Fruit fly (Drosophila melanogaster) whole organism, embryonic: Measurements from ENCODE around the gene CG10702.

Experiments
- Adf1 ChIP-seq: fragments of 200-800 bp; sonication (Bioruptor generic); IDR thresholded peaks from 2 replicates; pipeline ENCODE4 v1.3.6; 2022; ENCODE audit warnings: missing biosample characterization, missing genetic modification characterization
- Bgb ChIP-seq: fragments of 200-800 bp; sonication (Bioruptor generic); IDR thresholded peaks from 2 replicates; pipeline ENCODE4 v1.3.6; 2022; ENCODE audit warnings: missing biosample characterization, missing genetic modification characterization; ENCODE audit not compliant: partially characterized antibody
- CG10321 ChIP-seq: fragments of 200-800 bp; sonication (Bioruptor generic); IDR thresholded peaks from 2 replicates; pipeline ENCODE4 v1.3.6; 2022; ENCODE audit warnings: missing biosample characterization, missing genetic modification characterization
- CG10543 ChIP-seq: fragments of 200-800 bp; sonication (Bioruptor generic); optimal IDR thresholded peaks from 3 replicates; lab custom pipeline; 2017; ENCODE audit warnings: missing biosample characterization, mild to moderate bottlenecking, missing genetic modification characterization, moderate library complexity
- CG10565 ChIP-seq: fragments of 200-800 bp; sonication (Bioruptor generic); optimal IDR thresholded peaks from 3 replicates; lab custom pipeline; 2016; ENCODE audit warnings: missing biosample characterization, mild to moderate bottlenecking, missing genetic modification characterization
- CG11398 ChIP-seq: fragments of 200-800 bp; sonication (Bioruptor generic); optimal IDR thresholded peaks from 2 replicates; lab custom pipeline; 2016; ENCODE audit warnings: missing biosample characterization, missing genetic modification characterization
- CG12155 ChIP-seq: fragments of 200-800 bp; sonication (Bioruptor generic); optimal IDR thresholded peaks from 3 replicates; lab custom pipeline; 2016; ENCODE audit warnings: missing biosample characterization, missing genetic modification characterization
- CG13894 ChIP-seq: fragments of 200-800 bp; sonication (Bioruptor generic); optimal IDR thresholded peaks from 3 replicates; lab custom pipeline; 2018; ENCODE audit warnings: missing biosample characterization, mild to moderate bottlenecking, missing genetic modification characterization, moderate library complexity
- CG14667 ChIP-seq: fragments of 200-800 bp; sonication (Bioruptor generic); IDR thresholded peaks from 2 replicates; pipeline ENCODE4 v1.3.6; 2022; ENCODE audit warnings: missing biosample characterization, missing genetic modification characterization
- CG1602 ChIP-seq: fragments of 200-800 bp; sonication (Bioruptor generic); optimal IDR thresholded peaks from 3 replicates; lab custom pipeline; 2016; ENCODE audit warnings: missing biosample characterization, missing genetic modification characterization
- CG16863 ChIP-seq: fragments of 200-800 bp; sonication (Bioruptor generic); optimal IDR thresholded peaks from 3 replicates; lab custom pipeline; 2016; ENCODE audit warnings: missing biosample characterization, missing genetic modification characterization
- CG17359 ChIP-seq: fragments of 200-800 bp; sonication (Bioruptor generic); optimal IDR thresholded peaks from 3 replicates; lab custom pipeline; 2018; ENCODE audit warnings: missing biosample characterization, mild to moderate bottlenecking, missing genetic modification characterization, moderate library complexity
- CG17361 ChIP-seq: fragments of 200-800 bp; sonication (Bioruptor generic); IDR thresholded peaks from 3 replicates; pipeline ENCODE4 v1.3.6; 2022; ENCODE audit warnings: missing biosample characterization, missing genetic modification characterization
- CG17612 ChIP-seq: fragments of 200-800 bp; sonication (Bioruptor generic); IDR thresholded peaks from 2 replicates; pipeline ENCODE4 v1.3.6; 2022; ENCODE audit warnings: missing biosample characterization, missing genetic modification characterization
- CG18476 ChIP-seq: fragments of 200-800 bp; sonication (Bioruptor generic); optimal IDR thresholded peaks from 2 replicates; lab custom pipeline; 2016; ENCODE audit warnings: missing biosample characterization, mild to moderate bottlenecking, missing genetic modification characterization
- CG2712 ChIP-seq: fragments of 200-800 bp; optimal IDR thresholded peaks from 3 replicates; lab custom pipeline; 2019; ENCODE audit warnings: missing biosample characterization, mild to moderate bottlenecking, missing genetic modification characterization, moderate library complexity
- CG32772 ChIP-seq: fragments of 200-800 bp; sonication (Bioruptor generic); IDR thresholded peaks from 2 replicates; pipeline ENCODE4 v1.3.6; 2022; ENCODE audit warnings: missing biosample characterization, missing genetic modification characterization
- CG3838 ChIP-seq: fragments of 200-800 bp; sonication (Bioruptor generic); optimal IDR thresholded peaks from 3 replicates; lab custom pipeline; 2016; ENCODE audit warnings: missing biosample characterization, missing genetic modification characterization
- CG4360 ChIP-seq: fragments of 200-800 bp; sonication (Bioruptor generic); IDR thresholded peaks from 2 replicates; pipeline ENCODE4 v1.3.6; 2022; ENCODE audit warnings: missing biosample characterization, missing genetic modification characterization
- CG6689 ChIP-seq: fragments of 200-800 bp; sonication (Bioruptor generic); IDR thresholded peaks from 2 replicates; pipeline ENCODE4 v1.3.6; 2022; ENCODE audit warnings: missing biosample characterization, missing genetic modification characterization
- CG7745 ChIP-seq: fragments of 200-800 bp; sonication (Bioruptor generic); optimal IDR thresholded peaks from 2 replicates; lab custom pipeline; 2018; ENCODE audit warnings: missing biosample characterization, mild to moderate bottlenecking, missing genetic modification characterization, moderate library complexity
- CkIIα-i1 ChIP-seq: fragments of 200-800 bp; sonication (Bioruptor generic); IDR thresholded peaks from 2 replicates; pipeline ENCODE4 v1.3.6; 2022; ENCODE audit warnings: missing biosample characterization, missing genetic modification characterization
- Doc3 ChIP-seq: fragments of 200-800 bp; sonication (Bioruptor generic); IDR thresholded peaks from 3 replicates; pipeline ENCODE4 v1.3.6; 2022; ENCODE audit warnings: missing biosample characterization, missing genetic modification characterization; ENCODE audit not compliant: partially characterized antibody
- Eip74EF ChIP-seq, 2 experiments: fragments of 200-800 bp in 1 of 2; fragments of >200 bp in 1 of 2; sonication (Bioruptor generic) in 1 of 2; optimal IDR thresholded peaks; 2 replicates each; lab custom pipeline; 2017 to 2019; ENCODE audit warnings: missing biosample characterization in 2 of 2, missing genetic modification characterization in 2 of 2, mild to moderate bottlenecking in 1 of 2, moderate library complexity in 1 of 2
- Fer1 ChIP-seq: fragments of 200-800 bp; sonication (Bioruptor generic); optimal IDR thresholded peaks from 2 replicates; lab custom pipeline; 2017; ENCODE audit warnings: missing biosample characterization, mild to moderate bottlenecking, missing genetic modification characterization
- Hey ChIP-seq: fragments of 200-800 bp; sonication (Bioruptor generic); optimal IDR thresholded peaks from 3 replicates; lab custom pipeline; 2018; ENCODE audit warnings: missing biosample characterization, mild to moderate bottlenecking, missing genetic modification characterization
- Hr51 ChIP-seq, 2 experiments: fragments of 200-800 bp; sonication (Bioruptor generic); optimal IDR thresholded peaks; 2 replicates in 1 of 2; 3 replicates in 1 of 2; lab custom pipeline; 2016 to 2018; ENCODE audit warnings: missing biosample characterization in 2 of 2, missing genetic modification characterization in 2 of 2, mild to moderate bottlenecking in 1 of 2, moderate library complexity in 1 of 2
- Lhr ChIP-seq: fragments of 200-800 bp; sonication (Bioruptor generic); optimal IDR thresholded peaks from 3 replicates; lab custom pipeline; 2017; ENCODE audit warnings: mild to moderate bottlenecking, missing biosample characterization, missing genetic modification reagents, missing genetic modification characterization
- Med ChIP-seq: fragments of 200-800 bp; sonication (Bioruptor generic); peaks from one replicate; lab custom pipeline; 2016; ENCODE audit warnings: missing biosample characterization, missing genetic modification characterization, mild to moderate bottlenecking, inconsistent platforms, moderate library complexity
- Oaz ChIP-seq: fragments of 200-800 bp; sonication (Bioruptor generic); IDR thresholded peaks from 2 replicates; pipeline ENCODE4 v1.3.6; 2022; ENCODE audit warnings: missing biosample characterization, missing genetic modification characterization
- abd-A ChIP-seq: fragments of 200-800 bp; sonication (Bioruptor generic); optimal IDR thresholded peaks from 3 replicates; lab custom pipeline; 2019; ENCODE audit warnings: missing biosample characterization, mild to moderate bottlenecking, missing genetic modification characterization, moderate library complexity
- croc ChIP-seq: fragments of 200-800 bp; sonication (Bioruptor generic); conservative IDR thresholded peaks from 3 replicates; pipeline ENCODE4 v1.3.6; 2022; ENCODE audit warnings: missing biosample characterization, missing genetic modification characterization
- crol ChIP-seq: fragments of 200-800 bp; sonication (Bioruptor generic); IDR thresholded peaks from 2 replicates; pipeline ENCODE4 v1.3.6; 2022; ENCODE audit warnings: missing biosample characterization, missing genetic modification characterization
- dysf ChIP-seq: fragments of 200-800 bp; sonication (Bioruptor generic); IDR thresholded peaks from 3 replicates; pipeline ENCODE4 v1.3.6; 2022; ENCODE audit warnings: missing biosample characterization, missing genetic modification characterization
- fu2 ChIP-seq: fragments of 200-800 bp; sonication (Bioruptor generic); optimal IDR thresholded peaks from 2 replicates; lab custom pipeline; 2016; ENCODE audit warnings: missing biosample characterization, missing genetic modification characterization
- lbe ChIP-seq: fragments of 200-800 bp; sonication (Bioruptor generic); optimal IDR thresholded peaks from 2 replicates; lab custom pipeline; 2016; ENCODE audit warnings: missing biosample characterization, mild to moderate bottlenecking, missing genetic modification characterization
- salm ChIP-seq: fragments of 200-800 bp; sonication (Bioruptor generic); optimal IDR thresholded peaks from 2 replicates; lab custom pipeline; 2018; ENCODE audit warnings: missing biosample characterization, mild to moderate bottlenecking, missing genetic modification characterization
- sqz ChIP-seq: fragments of 200-800 bp; sonication (Bioruptor generic); optimal IDR thresholded peaks from 3 replicates; lab custom pipeline; 2018; ENCODE audit warnings: missing biosample characterization, mild to moderate bottlenecking, missing genetic modification characterization
- sug ChIP-seq: fragments of 200-800 bp; optimal IDR thresholded peaks from 2 replicates; lab custom pipeline; 2019; ENCODE audit warnings: missing biosample characterization, mild to moderate bottlenecking, missing genetic modification characterization, moderate library complexity
- trh ChIP-seq: fragments of 200-800 bp; sonication (Bioruptor generic); optimal IDR thresholded peaks from 2 replicates; lab custom pipeline; 2016; ENCODE audit warnings: missing biosample characterization, missing genetic modification characterization
- tup ChIP-seq: fragments of 200-800 bp; sonication (Bioruptor generic); optimal IDR thresholded peaks from 2 replicates; lab custom pipeline; 2016; ENCODE audit warnings: missing biosample characterization, mild to moderate bottlenecking, missing genetic modification characterization, moderate library complexity
- vfl ChIP-seq: fragments of 200-800 bp; sonication (Bioruptor generic); optimal IDR thresholded peaks from 2 replicates; lab custom pipeline; 2016; ENCODE audit warnings: missing biosample characterization, missing genetic modification characterization

CG10702 gene

dm6 chr2L:19021278-19022220, 48.1 kb downstream of the CG10702 start (continued):
- TF ChIP-seq CG11398 (GFP tag; lab: Kevin White, UChicago) (no peak), croc (GFP tag; lab: Robert Waterston, UW) (peak; percentile 59; the same call in 2 of the 3 replicates), CG1602 (peak; percentile 68), salm (tag; lab: Kevin White, UChicago) (peak; percentile 57), CG12155 (GFP tag; lab: Kevin White, UChicago) (peak; percentile 59), CG18476 (GFP tag; lab: Kevin White, UChicago) (peak; percentile 39), CG10543 (GFP tag; lab: Kevin White, UChicago) (peak; percentile 96), sug (tag; lab: Kevin White, UChicago) (peak; percentile 85), CG16863 (peak; percentile 28)

dm6 chr2L:19019640-19020039, 50.0 kb downstream of the CG10702 start:
- peak; percentile 41 for TF ChIP-seq CG17359 (tag; lab: Kevin White, UChicago)
- no peak for TF ChIP-seq tup (GFP tag; lab: Kevin White, UChicago)
- no peak for TF ChIP-seq CG10565 (GFP tag; lab: Kevin White, UChicago)
- TF ChIP-seq CG2712 (tag; lab: Kevin White, UChicago), result no peak
- TF ChIP-seq Oaz, result no peak
- peak; percentile 49 for TF ChIP-seq Med (GFP tag; lab: Kevin White, UChicago)
- TF ChIP-seq CG6689 (GFP tag; lab: Robert Waterston, UW), result no peak
- TF ChIP-seq crol (GFP tag; lab: Robert Waterston, UW), result peak; percentile 38; the same call in 1 of the 2 replicates
- TF ChIP-seq dysf (GFP tag; lab: Robert Waterston, UW), result 0 out of 3 replicates have a peak, but pooled peaks have one; percentile 3
- TF ChIP-seq CG14667 (GFP tag; lab: Robert Waterston, UW), result no peak
- TF ChIP-seq CG4360 (GFP tag; lab: Robert Waterston, UW), result 0 out of 2 replicates have a peak, but pooled peaks have one; percentile 8
- peak; percentile 66; the same call in 1 of the 2 replicates for TF ChIP-seq Adf1 (GFP tag; lab: Robert Waterston, UW)
- TF ChIP-seq CG17612, result no peak
- no peak for TF ChIP-seq vfl (GFP tag; lab: Kevin White, UChicago)
- no peak for TF ChIP-seq CG10321
- TF ChIP-seq Eip74EF (GFP tag; optimal IDR thresholded peaks at IDR 0.05; lab: Kevin White, UChicago), result no peak
- no peak for TF ChIP-seq CG11398 (GFP tag; lab: Kevin White, UChicago)
- peak; percentile 34 for TF ChIP-seq CG10543 (GFP tag; lab: Kevin White, UChicago)
- TF ChIP-seq Fer1 (GFP tag; lab: Kevin White, UChicago), result peak; percentile 1
- no peak for TF ChIP-seq CG3838 (GFP tag; lab: Kevin White, UChicago)
- no peak for TF ChIP-seq lbe (GFP tag; lab: Kevin White, UChicago)
- TF ChIP-seq CG13894 (tag; lab: Kevin White, UChicago), result peak; percentile 25
- TF ChIP-seq fu2 (GFP tag; lab: Kevin White, UChicago), result no peak
- TF ChIP-seq CkIIα-i1 (GFP tag; lab: Robert Waterston, UW), result no peak
- TF ChIP-seq Hr51 (GFP tag; optimal IDR thresholded peaks at IDR 0.05; lab: Kevin White, UChicago), result peak in 1 of 2 experiments; percentile 51
- no peak for TF ChIP-seq CG7745 (tag; lab: Kevin White, UChicago)
- TF ChIP-seq abd-A (tag; lab: Kevin White, UChicago), result peak; percentile 96
- TF ChIP-seq trh (GFP tag; lab: Kevin White, UChicago), result no peak
- no peak; the same call in 1 of the 2 replicates for TF ChIP-seq Bgb
- no peak for TF ChIP-seq CG17361 (GFP tag; lab: Robert Waterston, UW)
- TF ChIP-seq Lhr, result no peak
- peak; percentile 65 for TF ChIP-seq sqz
- TF ChIP-seq Hey (tag; lab: Kevin White, UChicago), result peak; percentile 89
- 0 out of 2 replicates have a peak, but pooled peaks have one; percentile 19 for TF ChIP-seq CG32772 (GFP tag; lab: Robert Waterston, UW)
- TF ChIP-seq Doc3 (GFP tag; lab: Robert Waterston, UW), result no peak
